Worm (Caenorhabditis elegans) whole organism, L2 larva: Measurements from ENCODE around the gene ncx-10.
A peak's percentile ranks its signal among the peaks of the same experiment; 100 is the strongest.

ENCODE experiments used
- C34F6.9 ChIP-seq: fragments of 150-350 bp; optimal IDR thresholded peaks from 2 replicates; lab custom pipeline; 2014; ENCODE audit warnings: missing biosample characterization, missing genetic modification characterization
- F13H6.1 ChIP-seq: sonication (generic microtip); optimal IDR thresholded peaks from 2 replicates; lab custom pipeline; 2016; ENCODE audit warnings: missing genetic modification characterization, missing compliant biosample characterization
- R02D3.7 ChIP-seq: fragments of 150-350 bp; optimal IDR thresholded peaks from 2 replicates; lab custom pipeline; 2014; ENCODE audit warnings: missing biosample characterization, missing genetic modification characterization
- Y55F3AM.14 ChIP-seq: fragments of 200-800 bp; sonication (Bioruptor generic); optimal IDR thresholded peaks from 2 replicates; lab custom pipeline; 2018; ENCODE audit warnings: mild to moderate bottlenecking, missing genetic modification characterization, missing compliant biosample characterization
- ZK546.5 ChIP-seq: sonication (generic microtip); optimal IDR thresholded peaks from 2 replicates; lab custom pipeline; 2017; ENCODE audit warnings: missing biosample characterization, missing genetic modification characterization
- alr-1 ChIP-seq: fragments of 150-350 bp; optimal IDR thresholded peaks from 2 replicates; lab custom pipeline; 2014; ENCODE audit warnings: missing biosample characterization, missing genetic modification characterization
- ama-1 ChIP-seq: fragments of 150-350 bp; optimal IDR thresholded peaks from 2 replicates; lab custom pipeline; 2018; ENCODE audit warnings: inconsistent platforms
- blmp-1 ChIP-seq: sonication (generic microtip); optimal IDR thresholded peaks from 2 replicates; lab custom pipeline; 2017; ENCODE audit warnings: missing genetic modification characterization, mild to moderate bottlenecking, missing compliant biosample characterization, antibody characterized with exemption, moderate library complexity; ENCODE audit not compliant: insufficient read depth
- ceh-16 ChIP-seq: fragments of 150-350 bp; optimal IDR thresholded peaks from 2 replicates; lab custom pipeline; 2014; ENCODE audit warnings: missing biosample characterization, missing genetic modification characterization
- ceh-82 ChIP-seq: fragments of 150-350 bp; optimal IDR thresholded peaks from 2 replicates; lab custom pipeline; 2014; ENCODE audit warnings: missing biosample characterization, missing genetic modification characterization
- crh-2 ChIP-seq: sonication (generic microtip); optimal IDR thresholded peaks from 2 replicates; lab custom pipeline; 2017; ENCODE audit warnings: missing biosample characterization, missing genetic modification characterization
- elt-1 ChIP-seq: fragments of 150-350 bp; optimal IDR thresholded peaks from 2 replicates; lab custom pipeline; 2014; ENCODE audit warnings: missing biosample characterization, missing genetic modification characterization
- elt-3 ChIP-seq: sonication (generic microtip); optimal IDR thresholded peaks from 2 replicates; lab custom pipeline; 2017; ENCODE audit warnings: missing biosample characterization, missing genetic modification characterization
- fos-1 ChIP-seq: fragments of 150-350 bp; optimal IDR thresholded peaks from 2 replicates; lab custom pipeline; 2014; ENCODE audit warnings: missing biosample characterization, missing genetic modification characterization
- gmeb-1 ChIP-seq: fragments of 150-350 bp; optimal IDR thresholded peaks from 2 replicates; lab custom pipeline; 2014; ENCODE audit warnings: missing biosample characterization, missing genetic modification characterization
- lin-11 ChIP-seq: fragments of 150-350 bp; sonication (generic microtip); optimal IDR thresholded peaks from 2 replicates; lab custom pipeline; 2014; ENCODE audit warnings: missing biosample characterization, missing genetic modification characterization, inconsistent platforms, mixed read lengths
- lin-13 ChIP-seq: fragments of 150-350 bp; optimal IDR thresholded peaks from 2 replicates; lab custom pipeline; 2014; ENCODE audit warnings: missing biosample characterization, missing genetic modification reagents, missing genetic modification characterization
- lsy-2 ChIP-seq, 2 experiments: fragments of 150-350 bp in 1 of 2; sonication (generic microtip) in 1 of 2; optimal IDR thresholded peaks; 2 replicates each; lab custom pipeline; 2014 to 2017; ENCODE audit warnings: missing biosample characterization in 2 of 2, missing genetic modification characterization in 2 of 2
- mab-5 ChIP-seq: fragments of 150-350 bp; optimal IDR thresholded peaks from 2 replicates; lab custom pipeline; 2014; ENCODE audit warnings: missing biosample characterization, missing genetic modification characterization
- mdl-1 ChIP-seq, 2 experiments: fragments of 150-350 bp in 1 of 2; sonication (generic microtip) in 1 of 2; optimal IDR thresholded peaks; 2 replicates each; lab custom pipeline; 2017; ENCODE audit warnings: missing biosample characterization in 2 of 2, missing genetic modification characterization in 2 of 2
- nhr-10 ChIP-seq: sonication (generic microtip); optimal IDR thresholded peaks from 2 replicates; lab custom pipeline; 2017; ENCODE audit warnings: missing biosample characterization, missing genetic modification characterization
- nhr-11 ChIP-seq: fragments of 150-350 bp; optimal IDR thresholded peaks from 2 replicates; lab custom pipeline; 2014; ENCODE audit warnings: missing biosample characterization, missing genetic modification characterization
- nhr-12 ChIP-seq: fragments of 150-350 bp; optimal IDR thresholded peaks from 2 replicates; lab custom pipeline; 2014; ENCODE audit warnings: missing biosample characterization, missing genetic modification characterization
- nhr-129 ChIP-seq: fragments of 150-350 bp; optimal IDR thresholded peaks from 2 replicates; lab custom pipeline; 2014; ENCODE audit warnings: missing biosample characterization, missing genetic modification characterization
- nhr-21 ChIP-seq: fragments of 150-350 bp; optimal IDR thresholded peaks from 2 replicates; lab custom pipeline; 2014; ENCODE audit warnings: missing biosample characterization, missing genetic modification characterization
- nhr-23 ChIP-seq: fragments of 150-350 bp; optimal IDR thresholded peaks from 2 replicates; lab custom pipeline; 2014; ENCODE audit warnings: missing biosample characterization, missing genetic modification reagents, missing genetic modification characterization
- nhr-237 ChIP-seq: fragments of 150-350 bp; optimal IDR thresholded peaks from 2 replicates; lab custom pipeline; 2014; ENCODE audit warnings: missing biosample characterization, missing genetic modification characterization
- nhr-6 ChIP-seq: fragments of 150-350 bp; optimal IDR thresholded peaks from 2 replicates; lab custom pipeline; 2014; ENCODE audit warnings: missing biosample characterization, missing genetic modification characterization
- nhr-77 ChIP-seq: fragments of 150-350 bp; optimal IDR thresholded peaks from 2 replicates; lab custom pipeline; 2014; ENCODE audit warnings: missing biosample characterization, missing genetic modification characterization
- peb-1 ChIP-seq: fragments of 150-350 bp; optimal IDR thresholded peaks from 2 replicates; lab custom pipeline; 2014; ENCODE audit warnings: missing biosample characterization, missing genetic modification characterization
- sem-4 ChIP-seq: fragments of 150-350 bp; optimal IDR thresholded peaks from 2 replicates; lab custom pipeline; 2014; ENCODE audit warnings: missing biosample characterization, missing genetic modification reagents, missing genetic modification characterization
- skn-1 ChIP-seq: sonication (generic microtip); optimal IDR thresholded peaks from 2 replicates; lab custom pipeline; 2017; ENCODE audit warnings: missing biosample characterization, missing genetic modification characterization
- sma-3 ChIP-seq: sonication (generic microtip); optimal IDR thresholded peaks from 2 replicates; lab custom pipeline; 2016; ENCODE audit warnings: missing genetic modification reagents, missing genetic modification characterization, missing compliant biosample characterization
- sma-9 ChIP-seq, 2 experiments: fragments of 150-350 bp in 1 of 2; sonication (generic microtip) in 1 of 2; optimal IDR thresholded peaks; 2 replicates each; lab custom pipeline; 2014 to 2016; ENCODE audit warnings: missing genetic modification characterization in 2 of 2, mild to moderate bottlenecking in 1 of 2, missing biosample characterization in 1 of 2, missing compliant biosample characterization in 1 of 2, missing genetic modification reagents in 1 of 2, moderate library complexity in 1 of 2
- snpc-4 ChIP-seq: fragments of 150-350 bp; optimal IDR thresholded peaks from 2 replicates; lab custom pipeline; 2014; ENCODE audit warnings: missing biosample characterization, missing genetic modification characterization
- unc-39 ChIP-seq: fragments of 150-350 bp; optimal IDR thresholded peaks from 2 replicates; lab custom pipeline; 2014; ENCODE audit warnings: missing biosample characterization, missing genetic modification characterization
- unc-55 ChIP-seq: fragments of 150-350 bp; sonication (generic microtip); optimal IDR thresholded peaks from 3 replicates; lab custom pipeline; 2014; ENCODE audit warnings: missing biosample characterization, missing genetic modification reagents, missing genetic modification characterization
- unc-62 ChIP-seq: fragments of 150-350 bp; optimal IDR thresholded peaks from 2 replicates; lab custom pipeline; 2014; ENCODE audit warnings: missing biosample characterization, missing genetic modification reagents, missing genetic modification characterization
- zag-1 ChIP-seq: fragments of 150-350 bp; optimal IDR thresholded peaks from 2 replicates; lab custom pipeline; 2014; ENCODE audit warnings: missing biosample characterization, missing genetic modification characterization
- ztf-1 ChIP-seq: fragments of 200-800 bp; sonication (Bioruptor generic); conservative IDR thresholded peaks from 2 replicates; pipeline ENCODE4 v1.3.6; 2022; ENCODE audit warnings: missing genetic modification characterization, missing compliant biosample characterization
- ztf-11 ChIP-seq: sonication (generic microtip); optimal IDR thresholded peaks from 2 replicates; lab custom pipeline; 2017; ENCODE audit warnings: missing biosample characterization, missing genetic modification characterization
- ztf-4 ChIP-seq: fragments of 150-350 bp; optimal IDR thresholded peaks from 2 replicates; lab custom pipeline; 2014; ENCODE audit warnings: missing biosample characterization, missing genetic modification characterization

ncx-10 gene

ce11 chrV:7908431-7908830 lies 24.5 kb downstream of the ncx-10 start:
- no peak for TF ChIP-seq sem-4 (tag; lab: Kevin White, UChicago)
- TF ChIP-seq skn-1 = no peak
- no peak for TF ChIP-seq F13H6.1 (tag; lab: Kevin White, UChicago)
- no peak for TF ChIP-seq unc-62
- TF ChIP-seq mdl-1 (tag; optimal IDR thresholded peaks at IDR 0.05; lab: Kevin White, UChicago) = no peak
- no peak for TF ChIP-seq blmp-1 (tag; lab: Kevin White, UChicago)
- TF ChIP-seq nhr-77 (tag; lab: Kevin White, UChicago) = no peak
- no peak for TF ChIP-seq sma-3 (GFP tag; lab: Kevin White, UChicago)
- TF ChIP-seq, all 48 proteins: peak for 0

ce11 chrV:7904389-7904788 lies 28.5 kb downstream of the ncx-10 start:
- TF ChIP-seq mab-5 (tag; lab: Kevin White, UChicago) = no peak
- TF ChIP-seq unc-39 (tag; lab: Kevin White, UChicago) = no peak
- TF ChIP-seq nhr-11 (tag; lab: Kevin White, UChicago) = no peak
- no peak for TF ChIP-seq lin-13 (GFP tag; lab: Kevin White, UChicago)
- TF ChIP-seq nhr-21 = no peak
- TF ChIP-seq ceh-16 (tag; lab: Kevin White, UChicago) = no peak
- no peak for TF ChIP-seq unc-55 (GFP tag; lab: Kevin White, UChicago)
- no peak for TF ChIP-seq nhr-77 (tag; lab: Kevin White, UChicago)
- no peak for TF ChIP-seq R02D3.7 (tag; lab: Kevin White, UChicago)
- no peak for TF ChIP-seq elt-1 (tag; lab: Kevin White, UChicago)
- TF ChIP-seq snpc-4 (tag; lab: Kevin White, UChicago) = no peak
- TF ChIP-seq crh-2 (tag; lab: Kevin White, UChicago) = no peak
- TF ChIP-seq blmp-1 (tag; lab: Kevin White, UChicago) = no peak

ce11 chrV:7901222-7901621 lies 31.7 kb downstream of the ncx-10 start:
- TF ChIP-seq Y55F3AM.14 (GFP tag; lab: Kevin White, UChicago) (no peak), nhr-129 (no peak), unc-39 (tag; lab: Kevin White, UChicago) (no peak), ztf-4 (tag; lab: Kevin White, UChicago) (no peak)

ce11 chrV:7899761-7900160 lies 33.1 kb downstream of the ncx-10 start, which contains the start of gene F40A3.7:
TSS of gene F40A3.7 (minus strand) at chrV:7899861.
- TF ChIP-seq nhr-11 (tag; lab: Kevin White, UChicago) = no peak
- TF ChIP-seq peb-1 (tag; lab: Kevin White, UChicago) = no peak
- TF ChIP-seq alr-1 (tag; lab: Kevin White, UChicago) = no peak
- TF ChIP-seq nhr-12 (tag; lab: Kevin White, UChicago) = no peak
- no peak for TF ChIP-seq gmeb-1
- TF ChIP-seq nhr-6 (tag; lab: Kevin White, UChicago) = no peak
- no peak for TF ChIP-seq blmp-1 (tag; lab: Kevin White, UChicago)
- no peak for TF ChIP-seq lin-13 (GFP tag; lab: Kevin White, UChicago)
- TF ChIP-seq nhr-77 (tag; lab: Kevin White, UChicago) = no peak
- no peak for TF ChIP-seq sma-3 (GFP tag; lab: Kevin White, UChicago)
- TF ChIP-seq lin-11 (tag; lab: Kevin White, UChicago) = no peak
- TF ChIP-seq ztf-4 (tag; lab: Kevin White, UChicago) = no peak
- TF ChIP-seq unc-39 (tag; lab: Kevin White, UChicago) = no peak
- no peak for TF ChIP-seq F13H6.1 (tag; lab: Kevin White, UChicago)
- TF ChIP-seq ztf-11 = no peak
- no peak for TF ChIP-seq unc-55 (GFP tag; lab: Kevin White, UChicago)
- no peak for TF ChIP-seq nhr-10 (tag; lab: Kevin White, UChicago)

- TF ChIP-seq ceh-82 (tag; lab: Kevin White, UChicago) (no peak), nhr-6 (tag; lab: Kevin White, UChicago) (no peak), nhr-237 (tag; lab: Kevin White, UChicago) (no peak), sma-9 (GFP tag; optimal IDR thresholded peaks at IDR 0.05; lab: Kevin White, UChicago) (peak; percentile 49), sma-9 (tag; optimal IDR thresholded peaks at IDR 0.05; lab: Kevin White, UChicago) (no peak), unc-55 (GFP tag; lab: Kevin White, UChicago) (no peak), crh-2 (tag; lab: Kevin White, UChicago) (no peak), ZK546.5 (tag; lab: Kevin White, UChicago) (no peak), lin-13 (GFP tag; lab: Kevin White, UChicago) (no peak), ztf-1 (no peak), peb-1 (tag; lab: Kevin White, UChicago) (no peak), snpc-4 (tag; lab: Kevin White, UChicago) (no peak), Y55F3AM.14 (GFP tag; lab: Kevin White, UChicago) (no peak), elt-1 (tag; lab: Kevin White, UChicago) (no peak), fos-1 (tag; lab: Kevin White, UChicago) (no peak), nhr-129 (peak; percentile 92), mab-5 (tag; lab: Kevin White, UChicago) (no peak), skn-1 (no peak), zag-1 (tag; lab: Kevin White, UChicago) (no peak), elt-3 (tag; lab: Kevin White, UChicago) (no peak), nhr-12 (tag; lab: Kevin White, UChicago) (no peak), F13H6.1 (tag; lab: Kevin White, UChicago) (peak; percentile 34), C34F6.9 (peak; percentile 71), lsy-2 (tag; optimal IDR thresholded peaks at IDR 0.05; lab: Kevin White, UChicago) (peak in 1 of 2 experiments; percentile 44), nhr-23 (tag; lab: Kevin White, UChicago) (no peak), ama-1 (lab: Kevin White, UChicago) (no peak)
Observed at ce11 chrV:7893812-7894381, 39.0 kb downstream of the ncx-10 start, which contains the start of gene F40A3.6. TSS of gene F40A3.6 (minus strand) at chrV:7893862.
